Worm (Caenorhabditis elegans) whole organism, L3 larva: Measurements from ENCODE around the gene C15B12.1.

Experiments
- R02D3.7 ChIP-seq: fragments of 150-350 bp; optimal IDR thresholded peaks from 2 replicates; lab custom pipeline; 2014; ENCODE audit warnings: missing biosample characterization, missing genetic modification characterization
- ZK546.5 ChIP-seq: sonication (generic microtip); optimal IDR thresholded peaks from 2 replicates; lab custom pipeline; 2017; ENCODE audit warnings: missing biosample characterization, missing genetic modification characterization
- aly-2 ChIP-seq: fragments of 150-350 bp; optimal IDR thresholded peaks from 2 replicates; lab custom pipeline; 2014; ENCODE audit warnings: missing biosample characterization, missing genetic modification characterization
- ceh-28 ChIP-seq: fragments of 150-350 bp; optimal IDR thresholded peaks from 2 replicates; lab custom pipeline; 2014; ENCODE audit warnings: missing biosample characterization, missing genetic modification reagents, missing genetic modification characterization
- ceh-82 ChIP-seq: fragments of 150-350 bp; optimal IDR thresholded peaks from 2 replicates; lab custom pipeline; 2014; ENCODE audit warnings: missing biosample characterization, missing genetic modification characterization
- ceh-9 ChIP-seq: sonication (generic microtip); optimal IDR thresholded peaks from 2 replicates; lab custom pipeline; 2018; ENCODE audit warnings: missing biosample characterization, missing genetic modification characterization
- daf-12 ChIP-seq: fragments of 150-350 bp; optimal IDR thresholded peaks from 2 replicates; lab custom pipeline; 2014; ENCODE audit warnings: missing biosample characterization, missing genetic modification reagents, missing genetic modification characterization
- egl-27 ChIP-seq: sonication (generic microtip); optimal IDR thresholded peaks from 4 replicates; lab custom pipeline; 2017; ENCODE audit warnings: missing biosample characterization, missing genetic modification reagents, missing genetic modification characterization
- elt-2 ChIP-seq: sonication (generic microtip); optimal IDR thresholded peaks from 2 replicates; lab custom pipeline; 2016; ENCODE audit warnings: missing genetic modification reagents, mild to moderate bottlenecking, missing genetic modification characterization, missing compliant biosample characterization
- elt-3 ChIP-seq, 3 experiments: fragments of 150-350 bp in 1 of 3; sonication (generic microtip) in 2 of 3; optimal IDR thresholded peaks; 2 replicates in 2 of 3; 4 replicates in 1 of 3; lab custom pipeline; 2014 to 2017; ENCODE audit warnings: missing biosample characterization in 3 of 3, missing genetic modification characterization in 3 of 3
- fkh-10 ChIP-seq: sonication (generic microtip); optimal IDR thresholded peaks from 2 replicates; lab custom pipeline; 2017; ENCODE audit warnings: missing biosample characterization, missing genetic modification reagents, missing genetic modification characterization
- fkh-2 ChIP-seq: fragments of 150-350 bp; optimal IDR thresholded peaks from 2 replicates; lab custom pipeline; 2014; ENCODE audit warnings: missing biosample characterization, missing genetic modification reagents, missing genetic modification characterization
- fos-1 ChIP-seq: fragments of 150-350 bp; optimal IDR thresholded peaks from 2 replicates; lab custom pipeline; 2014; ENCODE audit warnings: missing biosample characterization, missing genetic modification characterization
- hmg-11 ChIP-seq: sonication (generic microtip); optimal IDR thresholded peaks from 2 replicates; lab custom pipeline; 2016; ENCODE audit warnings: missing genetic modification characterization, missing compliant biosample characterization
- jun-1 ChIP-seq: fragments of 150-350 bp; optimal IDR thresholded peaks from 2 replicates; lab custom pipeline; 2014; ENCODE audit warnings: missing biosample characterization, missing genetic modification reagents, missing genetic modification characterization
- lin-39 ChIP-seq: fragments of 150-350 bp; optimal IDR thresholded peaks from 2 replicates; lab custom pipeline; 2018; ENCODE audit warnings: missing biosample characterization, missing genetic modification reagents, missing genetic modification characterization
- lsy-12 ChIP-seq: sonication (generic microtip); optimal IDR thresholded peaks from 2 replicates; lab custom pipeline; 2016; ENCODE audit warnings: mild to moderate bottlenecking, missing genetic modification characterization, missing compliant biosample characterization
- mdl-1 ChIP-seq: fragments of 150-350 bp; optimal IDR thresholded peaks from 2 replicates; lab custom pipeline; 2014; ENCODE audit warnings: missing biosample characterization, missing genetic modification characterization
- mml-1 ChIP-seq: fragments of 150-350 bp; sonication (generic microtip); optimal IDR thresholded peaks from 3 replicates; lab custom pipeline; 2014; ENCODE audit warnings: missing biosample characterization, missing genetic modification characterization
- nfya-1 ChIP-seq: sonication (generic microtip); optimal IDR thresholded peaks from 2 replicates; lab custom pipeline; 2017; ENCODE audit warnings: missing genetic modification characterization, mild to moderate bottlenecking, missing compliant biosample characterization, antibody characterized with exemption, moderate library complexity; ENCODE audit not compliant: insufficient read depth
- nhr-11 ChIP-seq: fragments of 150-350 bp; optimal IDR thresholded peaks from 2 replicates; lab custom pipeline; 2014; ENCODE audit warnings: missing biosample characterization, missing genetic modification characterization
- nhr-12 ChIP-seq: fragments of 150-350 bp; optimal IDR thresholded peaks from 2 replicates; lab custom pipeline; 2014; ENCODE audit warnings: missing biosample characterization, missing genetic modification characterization
- nhr-23 ChIP-seq: fragments of 150-350 bp; optimal IDR thresholded peaks from 2 replicates; lab custom pipeline; 2014; ENCODE audit warnings: missing biosample characterization, missing genetic modification reagents, missing genetic modification characterization
- nhr-25 ChIP-seq: sonication (generic microtip); optimal IDR thresholded peaks from 2 replicates; lab custom pipeline; 2017; ENCODE audit warnings: missing biosample characterization, missing genetic modification characterization
- nhr-43 ChIP-seq: sonication (generic microtip); optimal IDR thresholded peaks from 2 replicates; lab custom pipeline; 2016; ENCODE audit warnings: mild to moderate bottlenecking, missing genetic modification characterization, missing compliant biosample characterization; ENCODE audit not compliant: poor library complexity, severe bottlenecking
- nhr-67 ChIP-seq: fragments of 150-350 bp; optimal IDR thresholded peaks from 2 replicates; lab custom pipeline; 2014; ENCODE audit warnings: missing biosample characterization, missing genetic modification characterization
- pha-4 ChIP-seq: fragments of 150-350 bp; optimal IDR thresholded peaks from 2 replicates; lab custom pipeline; 2014; ENCODE audit warnings: missing biosample characterization, missing genetic modification reagents, missing genetic modification characterization
- pqm-1 ChIP-seq: fragments of 150-350 bp; optimal IDR thresholded peaks from 2 replicates; lab custom pipeline; 2017; ENCODE audit warnings: missing biosample characterization, missing genetic modification characterization, inconsistent platforms
- skn-1 ChIP-seq: fragments of 150-350 bp; optimal IDR thresholded peaks from 2 replicates; lab custom pipeline; 2014; ENCODE audit warnings: missing biosample characterization, missing genetic modification characterization
- unc-39 ChIP-seq: sonication (generic microtip); optimal IDR thresholded peaks from 4 replicates; lab custom pipeline; 2017; ENCODE audit warnings: missing biosample characterization, missing genetic modification characterization
- ztf-4 ChIP-seq: fragments of 150-350 bp; optimal IDR thresholded peaks from 2 replicates; lab custom pipeline; 2014; ENCODE audit warnings: missing biosample characterization, missing genetic modification characterization

The C15B12.1 gene

DNA sequence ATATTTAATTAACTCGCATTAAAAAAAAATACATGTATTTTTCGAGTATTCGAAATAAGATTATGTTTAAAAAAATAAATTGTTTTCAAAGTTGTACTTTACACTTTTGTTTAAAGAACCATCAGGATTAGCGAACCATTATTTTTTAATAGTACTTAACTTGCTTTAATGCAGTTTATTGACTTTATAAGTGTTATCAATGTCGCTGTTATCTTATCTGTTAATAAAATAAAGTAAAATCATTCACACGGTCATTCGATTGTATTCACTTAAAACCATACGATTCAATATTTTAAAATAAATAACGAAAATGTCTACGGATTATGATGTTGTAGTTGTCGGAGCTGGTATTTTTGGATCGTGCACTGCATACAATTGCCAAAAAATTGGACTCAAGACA lies at the start of gene C15B12.1:
C15B12.1 (plus strand) TSS at position 271 of the 400 bp plus-strand sequence.
- no peak for TF ChIP-seq nhr-25 (tag; lab: Kevin White, UChicago)
- TF ChIP-seq nhr-12, result no peak
- no peak for TF ChIP-seq nhr-23 (tag; lab: Kevin White, UChicago)
- no peak for TF ChIP-seq elt-3 (tag; optimal IDR thresholded peaks at IDR 0.05; lab: Kevin White, UChicago)
- no peak for TF ChIP-seq ZK546.5 (tag; lab: Kevin White, UChicago)
- TF ChIP-seq nhr-67 (tag; lab: Kevin White, UChicago), result no peak
- no peak for TF ChIP-seq jun-1 (tag; lab: Kevin White, UChicago)
- no peak for TF ChIP-seq nfya-1
- no peak for TF ChIP-seq aly-2 (tag; lab: Kevin White, UChicago)
- TF ChIP-seq ceh-82 (tag; lab: Kevin White, UChicago), result no peak
- no peak for TF ChIP-seq hmg-11
- peak; percentile 76 for TF ChIP-seq pqm-1 (tag; lab: Kevin White, UChicago)
- TF ChIP-seq elt-2 (tag; lab: Kevin White, UChicago), result peak; percentile 67
- no peak for TF ChIP-seq ceh-28 (tag; lab: Kevin White, UChicago)
- TF ChIP-seq ztf-4 (tag; lab: Kevin White, UChicago), result no peak
- no peak for TF ChIP-seq fkh-10 (GFP tag; lab: Kevin White, UChicago)
- TF ChIP-seq, all 47 proteins: peak for 2

DNA sequence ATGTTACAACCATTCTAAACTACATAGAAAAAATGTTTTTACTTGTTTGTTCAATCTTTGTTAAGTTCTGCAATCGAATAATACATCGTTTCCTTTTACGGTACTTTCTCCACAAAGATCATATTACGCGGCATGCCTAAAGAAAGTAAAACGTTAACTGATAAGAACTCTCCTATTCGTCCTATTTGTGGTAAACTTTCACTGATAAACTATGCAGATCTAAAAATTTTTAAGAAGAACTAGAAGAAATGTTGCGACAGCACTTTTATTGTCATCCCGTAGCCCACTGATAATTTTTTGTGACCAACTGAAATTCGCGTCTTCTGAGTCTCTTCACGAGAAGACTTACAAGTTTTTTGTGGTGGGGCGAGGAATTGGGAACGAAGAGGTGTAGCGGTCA lies 49.5 kb upstream of the C15B12.1 start:
- TF ChIP-seq pqm-1 (tag; lab: Kevin White, UChicago) (peak; percentile 97), elt-2 (tag; lab: Kevin White, UChicago) (peak; percentile 95), ceh-9 (tag; lab: Kevin White, UChicago) (no peak), skn-1 (peak; percentile 36), lin-39 (tag; lab: Kevin White, UChicago) (no peak)
- TF ChIP-seq, all 47 proteins: peak for 3

DNA sequence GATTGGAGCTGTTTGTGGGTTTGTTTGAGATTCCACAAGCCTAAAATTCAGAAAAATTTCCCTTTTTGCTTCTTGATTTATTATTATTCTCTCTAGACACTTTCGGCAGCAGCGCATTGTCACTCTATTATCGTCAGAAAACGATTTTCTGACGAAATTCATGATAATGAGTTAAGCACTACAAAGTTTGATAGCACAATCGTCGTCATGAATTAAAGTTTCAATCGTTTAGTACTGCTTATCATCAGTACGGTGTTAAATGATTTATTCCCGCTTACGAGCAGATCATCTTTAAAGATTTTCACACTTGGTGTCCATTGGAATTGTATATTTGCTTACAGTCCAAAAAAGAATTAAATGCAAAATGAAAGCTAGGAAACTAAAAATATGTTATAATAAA lies 47.1 kb upstream of the C15B12.1 start:
- no peak for TF ChIP-seq unc-39 (tag; lab: Kevin White, UChicago)
- TF ChIP-seq nhr-43 (tag; lab: Kevin White, UChicago), result no peak
- peak; percentile 84 for TF ChIP-seq pqm-1 (tag; lab: Kevin White, UChicago)
- TF ChIP-seq fkh-2, result no peak
- TF ChIP-seq elt-2 (tag; lab: Kevin White, UChicago), result peak; percentile 85
- TF ChIP-seq nhr-12, result no peak
- no peak for TF ChIP-seq pha-4 (tag; lab: Kevin White, UChicago)
- TF ChIP-seq nhr-67 (tag; lab: Kevin White, UChicago), result no peak
- no peak for TF ChIP-seq nfya-1

DNA sequence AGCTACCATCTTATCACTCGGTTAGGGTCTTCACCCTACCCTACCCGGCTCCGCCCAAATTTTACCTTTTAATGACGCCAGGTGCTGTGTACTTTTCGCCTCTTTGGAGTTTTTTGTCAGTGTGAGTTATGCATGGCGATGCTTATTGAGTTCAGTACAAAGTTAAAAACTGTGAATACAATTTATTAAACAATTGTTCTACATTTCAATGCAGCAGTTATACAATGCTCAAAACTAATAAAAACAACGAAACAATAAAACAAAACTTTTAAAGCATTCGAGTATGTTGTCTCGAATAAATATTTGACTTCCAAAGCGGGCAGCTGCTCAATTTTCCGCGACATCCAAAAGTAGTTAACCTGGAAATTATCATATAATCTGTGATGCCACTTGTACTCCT lies 46.1 kb upstream of the C15B12.1 start, which contains the start of gene ctsa-2:
ctsa-2 (minus strand) TSS at position 101 of the 400 bp plus-strand sequence.
- TF ChIP-seq mml-1 (tag; lab: Kevin White, UChicago) (no peak), elt-2 (tag; lab: Kevin White, UChicago) (peak; percentile 4)

DNA sequence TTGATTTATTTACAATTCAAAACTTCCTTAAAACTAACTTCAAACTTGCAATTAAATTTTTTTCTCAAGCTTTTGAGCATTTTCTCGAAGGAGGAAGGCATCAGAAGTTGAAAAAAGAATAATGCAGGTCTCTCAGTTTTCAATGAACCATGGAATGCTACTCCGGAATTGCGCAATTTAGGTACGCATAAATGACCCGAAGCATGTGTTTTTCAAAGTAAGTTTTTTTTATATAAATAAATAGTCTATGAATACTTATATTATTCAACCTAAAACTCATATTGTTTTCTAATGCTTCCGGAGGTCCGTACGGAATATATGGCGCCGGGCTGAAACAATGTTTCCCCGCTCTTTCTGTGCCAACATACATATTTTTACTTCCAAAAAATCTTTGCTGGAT lies 42.9 kb upstream of the C15B12.1 start, which contains the start of gene K10C2.2:
K10C2.2 (minus strand) TSS at position 101 of the 400 bp plus-strand sequence.
- TF ChIP-seq lsy-12 (tag; lab: Kevin White, UChicago), result no peak
- TF ChIP-seq pqm-1 (tag; lab: Kevin White, UChicago), result no peak
- no peak for TF ChIP-seq elt-3 (tag; optimal IDR thresholded peaks at IDR 0.05; lab: Kevin White, UChicago)
- no peak for TF ChIP-seq nhr-11
- TF ChIP-seq R02D3.7, result no peak
- no peak for TF ChIP-seq daf-12 (tag; lab: Kevin White, UChicago)
- no peak for TF ChIP-seq fos-1 (tag; lab: Kevin White, UChicago)
- no peak for TF ChIP-seq ceh-82 (tag; lab: Kevin White, UChicago)
- TF ChIP-seq ceh-9 (tag; lab: Kevin White, UChicago), result no peak
- no peak for TF ChIP-seq nhr-67 (tag; lab: Kevin White, UChicago)
- no peak for TF ChIP-seq mdl-1 (tag; lab: Kevin White, UChicago)
- no peak for TF ChIP-seq hmg-11
- TF ChIP-seq fkh-10 (GFP tag; lab: Kevin White, UChicago), result no peak
- TF ChIP-seq elt-2 (tag; lab: Kevin White, UChicago), result no peak
- TF ChIP-seq nhr-43 (tag; lab: Kevin White, UChicago), result no peak
- TF ChIP-seq ZK546.5 (tag; lab: Kevin White, UChicago), result no peak
- TF ChIP-seq lin-39 (tag; lab: Kevin White, UChicago), result no peak
- no peak for TF ChIP-seq egl-27 (tag; lab: Kevin White, UChicago)
- TF ChIP-seq, all 47 proteins: peak for 0
